Worm (Caenorhabditis elegans) whole organism, dauer: Measurements from ENCODE around the gene hmg-11.

Source experiments
- unc-62 ChIP-seq: sonication (generic microtip); optimal IDR thresholded peaks from 2 replicates; lab custom pipeline; 2017; ENCODE audit warnings: missing biosample characterization, missing genetic modification reagents, missing genetic modification characterization

hmg-11 gene

DNA sequence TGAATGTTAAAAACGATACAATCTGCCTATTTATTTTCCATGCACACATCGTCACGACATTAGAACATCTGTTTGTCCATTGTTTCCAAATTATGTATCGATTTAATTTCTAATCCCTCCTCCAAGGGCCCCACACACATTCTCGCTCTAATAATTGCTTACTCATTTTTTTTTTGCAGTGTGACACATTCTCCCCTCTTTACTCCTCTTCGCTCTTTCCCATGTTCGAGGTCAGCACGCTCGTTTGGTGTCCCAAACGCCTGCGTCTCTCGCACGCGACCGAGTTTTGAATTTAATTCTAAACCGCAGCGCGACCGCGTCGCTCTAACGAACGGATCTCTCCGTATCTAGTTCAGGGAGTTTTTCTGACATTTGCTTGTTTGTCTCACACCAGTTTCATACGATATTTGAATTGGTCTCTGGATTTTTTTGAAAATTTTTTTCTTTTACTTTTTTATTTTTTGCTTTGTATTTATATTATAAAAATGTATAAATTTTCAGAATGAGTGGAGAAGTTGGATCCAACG lies at the start of gene hmg-11, which contains the start of gene clec-140:
Gene hmg-11, plus strand, starts transcription at position 502 of the 527 bp plus-strand sequence.
Gene clec-140, plus strand, starts transcription at position 477 of the 527 bp plus-strand sequence.
- TF ChIP-seq unc-62 (GFP tag; lab: Kevin White, UChicago): no peak

DNA sequence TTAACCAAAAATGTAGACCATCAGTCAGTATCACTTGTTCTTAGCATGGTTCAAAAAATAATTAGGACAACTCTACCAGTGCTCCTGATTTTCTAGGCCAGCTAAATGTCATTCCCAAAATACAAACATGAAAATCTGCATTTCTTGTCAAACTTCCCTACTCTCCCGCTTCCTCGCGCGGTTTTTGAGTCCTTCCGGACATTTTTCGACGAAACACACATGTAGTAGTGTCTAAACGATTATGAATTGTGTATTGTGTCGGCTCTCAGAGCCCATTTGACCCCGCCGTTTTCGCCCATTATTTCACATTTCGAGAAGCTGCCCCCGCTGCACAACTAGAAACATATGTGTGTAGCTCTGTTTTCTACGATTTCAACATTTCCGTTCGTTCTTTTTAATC lies 46.3 kb upstream of the hmg-11 start, which contains the start of gene F35D11.1:
Gene F35D11.1, plus strand, starts transcription at position 301 of the 400 bp plus-strand sequence.
- no peak for TF ChIP-seq unc-62 (GFP tag; lab: Kevin White, UChicago)

DNA sequence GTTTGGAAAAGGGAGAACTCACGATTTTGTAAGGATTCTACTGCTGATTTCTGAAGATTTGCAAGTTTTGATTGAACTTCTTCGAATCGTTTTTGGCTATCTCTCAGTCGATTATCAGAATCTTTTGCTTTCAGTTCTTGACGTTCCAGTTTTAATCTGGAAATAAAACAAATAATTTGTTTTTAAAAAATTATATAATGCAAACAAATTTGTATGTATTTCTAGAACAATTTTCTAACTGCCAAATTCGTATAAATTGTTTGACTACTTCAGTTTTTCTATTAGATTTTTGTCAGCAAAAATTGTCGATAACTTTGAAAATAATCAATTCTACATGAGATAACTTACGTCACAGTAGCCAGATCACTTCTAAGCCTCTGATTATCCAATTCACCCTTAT lies 41.4 kb upstream of the hmg-11 start:
- no peak for TF ChIP-seq unc-62 (GFP tag; lab: Kevin White, UChicago)

DNA sequence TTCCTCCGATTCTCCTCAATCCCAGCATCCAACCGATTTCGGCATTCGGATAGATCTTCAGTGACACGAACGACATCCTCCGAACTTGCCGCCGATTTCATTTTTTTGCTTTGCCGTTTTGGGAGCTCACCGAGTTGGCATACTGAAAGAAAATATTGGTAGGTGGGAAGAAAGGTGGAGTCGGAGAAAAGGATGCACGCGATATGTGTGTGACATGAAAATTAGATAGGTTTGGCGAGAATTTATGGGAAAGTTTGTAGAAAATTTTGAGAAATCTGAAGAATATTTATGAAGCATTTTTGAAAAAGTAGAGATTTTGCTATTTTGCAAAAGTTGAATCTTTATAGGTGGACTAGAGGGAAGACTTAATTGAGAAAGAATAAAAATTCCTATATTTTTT lies 34.6 kb upstream of the hmg-11 start, which contains the start of gene che-10:
Gene che-10, minus strand, starts transcription at position 101 of the 400 bp plus-strand sequence.
- no peak for TF ChIP-seq unc-62 (GFP tag; lab: Kevin White, UChicago)

ce11 chrII:4638891-4639290 lies 34.0 kb upstream of the hmg-11 start:
- TF ChIP-seq unc-62 (GFP tag; lab: Kevin White, UChicago): no peak

- no peak for TF ChIP-seq unc-62 (GFP tag; lab: Kevin White, UChicago)
Observed at ce11 chrII:4640748-4641147, 32.1 kb upstream of the hmg-11 start.

ce11 chrII:4648785-4649184 lies 24.1 kb upstream of the hmg-11 start, which contains the start of gene lgc-27:
Gene lgc-27, plus strand, starts transcription at chrII:4649085.
- no peak for TF ChIP-seq unc-62 (GFP tag; lab: Kevin White, UChicago)

DNA sequence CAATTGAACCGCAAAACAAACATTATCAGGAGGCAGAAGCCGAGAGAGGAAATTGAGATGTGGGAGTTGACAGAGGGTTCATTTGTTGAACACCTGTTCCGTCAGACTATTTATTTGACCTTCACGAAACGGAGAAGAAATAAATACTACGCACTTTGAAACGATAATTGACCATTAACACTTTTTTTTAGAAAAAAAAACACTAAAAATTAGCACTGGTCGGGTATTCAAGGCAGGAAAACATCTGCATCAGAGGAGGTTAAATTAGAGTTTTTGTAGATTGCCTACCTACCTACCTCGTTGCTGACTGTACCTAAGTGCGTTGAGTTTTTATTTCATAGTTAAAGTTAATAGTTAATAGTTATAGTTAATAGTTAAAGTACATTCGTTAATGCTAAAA lies 22.8 kb upstream of the hmg-11 start:
- TF ChIP-seq unc-62 (GFP tag; lab: Kevin White, UChicago): no peak

ce11 chrII:4655834-4656233 lies 17.1 kb upstream of the hmg-11 start, which contains the start of gene fut-6:
Gene fut-6, minus strand, starts transcription at chrII:4655934.
- no peak for TF ChIP-seq unc-62 (GFP tag; lab: Kevin White, UChicago)

DNA sequence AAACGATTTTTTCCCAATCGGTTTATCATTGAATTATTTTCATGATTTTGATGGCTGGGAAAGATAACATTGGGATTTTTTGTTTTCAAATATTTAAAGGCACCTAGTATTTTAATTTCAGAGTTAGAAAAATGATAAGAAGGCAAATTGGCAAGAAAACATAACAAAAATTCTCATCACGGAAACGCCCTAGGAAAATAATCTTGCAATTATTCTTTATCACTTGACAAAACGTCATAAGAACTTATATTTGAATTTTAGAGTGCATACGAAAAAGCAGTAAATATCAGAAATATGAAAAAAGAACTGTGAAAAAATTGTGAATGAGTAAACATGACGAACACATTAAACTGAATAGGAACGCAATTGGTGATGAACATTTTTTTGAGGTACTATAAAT lies 15.5 kb upstream of the hmg-11 start:
- TF ChIP-seq unc-62 (GFP tag; lab: Kevin White, UChicago): no peak

DNA sequence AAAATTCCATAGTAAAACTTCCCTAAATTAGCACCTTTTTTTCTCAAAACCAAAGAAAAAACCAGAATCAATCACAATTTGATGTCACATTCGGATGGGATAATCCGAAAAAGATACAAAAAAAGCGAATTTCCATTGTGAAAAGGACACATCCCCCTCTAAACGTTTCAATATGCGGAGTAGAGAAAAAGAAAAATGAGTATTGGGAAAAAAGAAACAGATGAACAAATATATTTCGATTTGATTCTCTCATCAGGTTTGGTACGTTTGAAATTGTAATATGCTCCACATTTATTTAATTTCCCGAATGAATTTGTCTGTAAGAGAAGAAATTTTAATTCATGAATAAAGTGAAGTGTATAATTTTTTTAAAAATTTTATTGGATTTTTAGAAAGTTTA lies 14.6 kb upstream of the hmg-11 start:
- TF ChIP-seq unc-62 (GFP tag; lab: Kevin White, UChicago): no peak

DNA sequence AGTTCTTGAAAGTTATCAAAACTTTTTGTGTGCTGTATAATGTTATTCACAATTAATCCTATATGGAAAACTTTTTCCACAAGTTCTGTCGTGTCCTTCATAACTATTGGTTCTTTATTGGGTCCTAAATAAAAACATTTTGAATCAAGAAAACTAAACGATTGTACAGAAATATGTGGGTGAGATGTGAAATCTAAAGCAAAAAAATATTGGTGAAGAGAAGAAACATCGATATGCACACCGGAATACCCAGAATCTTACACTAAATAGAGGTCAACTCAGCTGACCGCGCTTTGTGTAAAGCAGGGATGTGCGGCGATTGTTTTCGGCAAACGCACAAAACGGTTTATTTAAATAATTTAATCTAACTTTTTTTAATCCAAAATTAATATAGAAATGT lies 11.6 kb upstream of the hmg-11 start, which contains the start of gene T05A7.13:
Gene T05A7.13, minus strand, starts transcription at position 101 of the 400 bp plus-strand sequence.
- TF ChIP-seq unc-62 (GFP tag; lab: Kevin White, UChicago): no peak

DNA sequence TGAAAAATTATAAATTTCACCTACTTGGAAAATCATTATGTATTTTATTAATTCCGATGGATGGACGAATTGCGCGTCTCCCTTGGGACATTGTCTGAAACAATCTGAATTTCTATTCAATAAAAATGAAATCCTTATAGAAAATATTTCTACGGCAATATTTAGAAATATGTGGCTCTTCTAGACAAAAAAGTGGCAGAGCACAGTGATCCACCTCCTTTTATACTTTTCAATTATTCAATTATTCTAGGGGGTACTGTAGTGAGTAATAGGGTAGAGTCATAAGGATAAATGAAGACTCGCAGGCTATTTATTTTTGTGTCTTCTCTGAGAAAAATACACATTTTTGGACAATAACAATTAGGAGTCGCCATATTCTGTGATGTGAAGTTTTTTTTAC lies 9.7 kb upstream of the hmg-11 start, which contains the start of gene T05A7.12:
Gene T05A7.12, minus strand, starts transcription at position 101 of the 400 bp plus-strand sequence.
- TF ChIP-seq unc-62 (GFP tag; lab: Kevin White, UChicago): no peak

ce11 chrII:4665359-4665758 lies 7.5 kb upstream of the hmg-11 start, which contains the start of gene T05A7.11:
Gene T05A7.11, minus strand, starts transcription at chrII:4665459.
- TF ChIP-seq unc-62 (GFP tag; lab: Kevin White, UChicago): no peak

DNA sequence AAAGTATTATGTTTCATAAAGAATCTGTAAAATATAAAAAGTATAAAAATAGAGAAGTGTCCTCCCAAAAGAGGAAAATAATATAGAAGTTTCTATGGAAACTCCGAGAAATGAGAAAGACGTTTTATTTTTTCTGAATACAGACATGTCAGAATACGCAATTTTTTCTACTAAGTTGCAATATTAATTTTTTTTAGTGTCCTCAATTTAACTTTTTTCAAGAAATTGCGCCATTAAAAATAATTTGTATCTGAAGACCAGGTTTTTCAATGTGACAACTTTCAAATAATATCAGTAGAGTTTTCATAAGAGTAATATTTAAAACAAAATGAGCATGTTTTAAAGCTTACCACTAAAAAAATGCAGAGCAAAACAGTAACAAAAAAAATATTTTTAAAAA lies 5.3 kb upstream of the hmg-11 start, which contains the start of gene fut-5:
Gene fut-5, minus strand, starts transcription at position 101 of the 400 bp plus-strand sequence.
- no peak for TF ChIP-seq unc-62 (GFP tag; lab: Kevin White, UChicago)

- TF ChIP-seq unc-62 (GFP tag; lab: Kevin White, UChicago): no peak
Observed at ce11 chrII:4671692-4672091, 1.2 kb upstream of the hmg-11 start, which contains the start of gene T05A7.6. Gene T05A7.6, minus strand, starts transcription at chrII:4671792.

- TF ChIP-seq unc-62 (GFP tag; lab: Kevin White, UChicago): no peak
Observed at ce11 chrII:4673242-4673641, 357 bp downstream of the hmg-11 start.
